Worm (Caenorhabditis elegans): ENCODE data around the gene F53H4.4.

Gene F53H4.4

DNA sequence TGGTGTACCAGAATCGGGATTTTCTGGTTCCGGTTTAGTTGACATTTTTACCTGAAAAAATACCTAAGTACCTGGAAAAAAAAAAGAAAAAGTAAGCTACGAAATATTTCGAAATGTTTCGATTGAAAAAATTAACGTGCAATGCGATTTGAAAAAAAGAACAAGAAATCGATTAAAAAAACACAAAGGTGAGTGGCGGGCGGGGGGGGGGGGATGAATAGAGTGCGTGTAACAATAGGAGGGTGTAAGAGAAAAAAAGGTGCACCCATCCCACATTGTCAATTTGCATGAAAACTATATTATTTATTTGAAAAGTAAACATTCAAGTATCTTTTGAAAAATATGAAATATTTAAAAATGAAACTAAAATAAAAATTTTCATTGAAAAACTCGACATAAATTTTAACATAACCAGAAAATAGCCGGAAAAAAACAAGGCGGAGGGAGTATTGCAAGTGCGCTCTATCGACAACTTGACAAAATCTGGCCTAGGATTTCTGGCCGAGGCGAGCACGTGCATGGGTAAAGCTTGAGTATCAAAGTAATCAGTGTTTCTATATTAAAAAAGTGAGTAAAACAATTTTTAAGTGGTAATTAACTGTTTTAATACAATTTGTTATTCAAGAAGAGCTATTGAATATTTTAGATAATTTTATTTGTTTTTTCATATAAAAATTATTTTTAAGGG lies at the start of gene F53H4.4, which contains the start of gene csb-1 (continued):
- TF ChIP-seq ama-1 (optimal IDR thresholded peaks at IDR 0.05) = no peak
- no peak for TF ChIP-seq ama-1 (GFP tag; optimal IDR thresholded peaks at IDR 0.05)
- TF ChIP-seq sea-2 (GFP tag; IDR thresholded peaks at IDR 0.05) = no peak
- no peak for TF ChIP-seq hsf-1 (GFP tag; IDR thresholded peaks at IDR 0.05)
- no peak for TF ChIP-seq cebp-1 (GFP tag; IDR thresholded peaks at IDR 0.05)
- peak; percentile 58 for TF ChIP-seq cebp-1 (tag; optimal IDR thresholded peaks at IDR 0.05)
- no peak for TF ChIP-seq ceh-100 (GFP tag; IDR thresholded peaks at IDR 0.05)
- TF ChIP-seq tlf-1 (GFP tag; optimal IDR thresholded peaks at IDR 0.05) = no peak
- TF ChIP-seq C06A6.2 (GFP tag; conservative IDR thresholded peaks at IDR 0.05) = no peak
- TF ChIP-seq snpc-1.3 (tag; optimal IDR thresholded peaks at IDR 0.05; ENCODE audit: insufficient read depth) = no peak
- no peak for TF ChIP-seq xnd-1 (tag; optimal IDR thresholded peaks at IDR 0.05)
- TF ChIP-seq unc-62 (GFP tag; optimal IDR thresholded peaks at IDR 0.05) = no peak
- TF ChIP-seq rpc-1 (optimal IDR thresholded peaks at IDR 0.05) = no peak
- no peak for TF ChIP-seq rpc-1 (tag; optimal IDR thresholded peaks at IDR 0.05)
- TF ChIP-seq B0261.1 (tag; optimal IDR thresholded peaks at IDR 0.05) = no peak
- no peak for TF ChIP-seq madf-8 (GFP tag; conservative IDR thresholded peaks at IDR 0.05)
- no peak for TF ChIP-seq unc-130 (GFP tag; optimal IDR thresholded peaks at IDR 0.05)
- no peak for TF ChIP-seq nhr-120 (GFP tag; IDR thresholded peaks at IDR 0.05)
- no peak for TF ChIP-seq hrde-1 (tag; optimal IDR thresholded peaks at IDR 0.05; ENCODE audit: borderline replicate concordance)
- no peak for TF ChIP-seq lsy-27 (tag; optimal IDR thresholded peaks at IDR 0.05; ENCODE audit: borderline replicate concordance, insufficient read depth)
- TF ChIP-seq egl-44 (GFP tag; IDR thresholded peaks at IDR 0.05) = no peak
- no peak for TF ChIP-seq bed-1 (GFP tag; IDR thresholded peaks at IDR 0.05)

DNA sequence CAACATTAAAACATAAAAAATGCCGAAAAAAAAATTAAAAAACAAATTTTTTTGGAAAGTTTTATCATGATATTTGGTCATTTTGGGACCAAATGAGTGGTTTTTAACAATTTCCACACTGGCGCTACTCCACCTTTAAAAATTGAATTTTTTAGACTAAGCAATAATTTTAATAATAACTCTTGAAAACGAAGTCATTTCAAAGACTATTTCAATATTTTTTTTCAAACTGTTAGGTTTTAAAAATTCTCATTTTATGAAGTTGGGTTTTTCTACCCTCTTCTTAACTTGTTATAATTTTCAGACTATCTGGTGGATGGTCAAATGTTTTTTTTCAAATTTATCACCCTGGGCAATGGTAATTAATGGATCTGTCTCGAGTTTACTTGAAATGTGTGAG lies 44.0 kb upstream of the F53H4.4 start, which contains the start of gene Y7A5A.8:
Y7A5A.8 (plus strand) TSS at position 301 of the 400 bp plus-strand sequence.
- TF ChIP-seq rec-8 (tag; optimal IDR thresholded peaks at IDR 0.05) = no peak
- no peak for TF ChIP-seq lir-1 (GFP tag; conservative IDR thresholded peaks at IDR 0.05)
- TF ChIP-seq snpc-3.4 (tag; optimal IDR thresholded peaks at IDR 0.05) = no peak
- no peak for TF ChIP-seq aptf-3 (GFP tag; IDR thresholded peaks at IDR 0.05)
- no peak for TF ChIP-seq unc-62 (GFP tag; optimal IDR thresholded peaks at IDR 0.05)
- no peak for TF ChIP-seq nfyb-1 (GFP tag; IDR thresholded peaks at IDR 0.05)
- TF ChIP-seq ceh-40 (GFP tag; IDR thresholded peaks at IDR 0.05) = no peak
- no peak for TF ChIP-seq attf-5 (GFP tag; optimal IDR thresholded peaks at IDR 0.05)

DNA sequence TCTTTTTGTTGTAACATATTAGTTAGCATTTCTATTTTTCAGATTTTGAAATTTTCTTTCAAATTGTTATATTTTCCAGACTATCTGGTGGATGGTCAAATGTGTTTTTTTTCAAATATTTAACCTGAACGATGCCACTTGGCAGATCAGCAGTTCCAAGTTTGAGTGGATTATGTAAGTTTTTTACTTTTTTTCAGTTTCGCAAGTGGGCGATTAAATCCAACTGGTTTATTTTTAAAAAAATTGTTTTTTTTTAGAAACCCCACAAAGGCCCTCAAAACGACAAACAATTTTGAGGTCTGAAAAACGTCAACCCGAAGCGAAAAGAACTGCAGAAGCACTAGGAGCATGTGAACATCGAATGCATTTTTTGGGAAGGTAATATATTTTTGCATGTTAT lies 39.3 kb upstream of the F53H4.4 start, which contains the start of gene Y7A5A.9:
Y7A5A.9 (plus strand) TSS at position 301 of the 400 bp plus-strand sequence.
- TF ChIP-seq D2030.7 (GFP tag; IDR thresholded peaks at IDR 0.05) (no peak), madf-6 (GFP tag; IDR thresholded peaks at IDR 0.05) (no peak), F55B11.4 (tag; optimal IDR thresholded peaks at IDR 0.05; ENCODE audit: borderline replicate concordance, insufficient read depth) (no peak)

DNA sequence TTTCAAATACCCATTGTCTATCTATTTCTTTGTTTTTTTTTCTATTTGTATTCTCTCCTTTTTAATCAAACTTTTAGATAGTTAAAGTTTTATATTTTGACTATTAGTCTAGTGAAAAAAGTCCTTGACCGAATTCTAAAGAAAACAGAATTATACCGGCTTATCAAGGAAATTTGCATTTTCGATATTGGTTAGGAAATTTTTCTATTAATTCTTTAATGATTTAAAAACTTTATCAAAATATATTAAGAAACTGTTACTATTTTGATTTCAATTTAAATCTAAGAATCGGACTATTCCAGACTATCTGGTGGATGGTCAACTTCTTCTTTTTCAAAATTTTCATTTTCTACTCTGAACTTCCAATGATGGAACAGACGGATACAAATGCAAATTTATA lies 38.1 kb upstream of the F53H4.4 start, which contains the start of gene Y7A5A.20:
Y7A5A.20 (plus strand) TSS at position 301 of the 400 bp plus-strand sequence.
- no peak for TF ChIP-seq lin-54 (GFP tag; optimal IDR thresholded peaks at IDR 0.05)
- TF ChIP-seq dox-1 (GFP tag; IDR thresholded peaks at IDR 0.05) = no peak
- no peak for TF ChIP-seq fkh-3 (tag; optimal IDR thresholded peaks at IDR 0.05)
- no peak for TF ChIP-seq ztf-18 (tag; optimal IDR thresholded peaks at IDR 0.05)
- no peak for TF ChIP-seq Y56A3A.18 (GFP tag; IDR thresholded peaks at IDR 0.05)
- no peak for TF ChIP-seq hrde-1 (tag; optimal IDR thresholded peaks at IDR 0.05; ENCODE audit: borderline replicate concordance)
- TF ChIP-seq him-1 (tag; optimal IDR thresholded peaks at IDR 0.05) = no peak
- no peak for TF ChIP-seq ccch-3 (GFP tag; optimal IDR thresholded peaks at IDR 0.05)
- TF ChIP-seq Y95B8A.8 (GFP tag; IDR thresholded peaks at IDR 0.05) = no peak
